Fruit fly (Drosophila melanogaster): ENCODE results near the gene Rsbp15.

dm6 chr3R:12197641-12198040 is 24.5 kb upstream of the Rsbp15 start, which contains the start of gene Adk1:
- TF ChIP-seq Dll (optimal IDR thresholded peaks at IDR 0.05) (no peak), pan (optimal IDR thresholded peaks at IDR 0.05) (no peak)
